Worm (Caenorhabditis elegans) whole organism, late embryonic: Measurements from ENCODE around the gene cdc-42.
A peak's percentile ranks its signal among the peaks of the same experiment; 100 is the strongest.

Experiments used
- C08G9.2 ChIP-seq: sonication (generic microtip); optimal IDR thresholded peaks from 2 replicates; lab custom pipeline; 2016; ENCODE audit warnings: mild to moderate bottlenecking, missing genetic modification characterization, moderate library complexity, missing compliant biosample characterization
- C38D4.7 ChIP-seq: fragments of 200-800 bp; sonication (Bioruptor generic); optimal IDR thresholded peaks from 2 replicates; lab custom pipeline; 2018; ENCODE audit warnings: mild to moderate bottlenecking, missing genetic modification characterization, moderate library complexity, missing compliant biosample characterization
- F13H6.1 ChIP-seq: sonication (generic microtip); optimal IDR thresholded peaks from 2 replicates; lab custom pipeline; 2016; ENCODE audit warnings: missing genetic modification characterization, missing compliant biosample characterization
- K02D7.2 ChIP-seq: sonication (generic microtip); optimal IDR thresholded peaks from 2 replicates; lab custom pipeline; 2017; ENCODE audit warnings: mild to moderate bottlenecking, missing genetic modification characterization, missing compliant biosample characterization
- K09A11.1 ChIP-seq: sonication (generic microtip); optimal IDR thresholded peaks from 2 replicates; lab custom pipeline; 2017; ENCODE audit warnings: antibody characterized with exemption, mild to moderate bottlenecking, missing genetic modification characterization, missing compliant biosample characterization; ENCODE audit not compliant: insufficient read depth
- T23F11.4 ChIP-seq: fragments of 200-800 bp; sonication (Bioruptor generic); optimal IDR thresholded peaks from 2 replicates; lab custom pipeline; 2018; ENCODE audit warnings: mild to moderate bottlenecking, missing genetic modification characterization, missing compliant biosample characterization
- ahr-1 ChIP-seq: sonication (generic microtip); optimal IDR thresholded peaks from 2 replicates; lab custom pipeline; 2016; ENCODE audit warnings: missing genetic modification characterization, missing compliant biosample characterization
- ceh-18 ChIP-seq: sonication (generic microtip); optimal IDR thresholded peaks from 2 replicates; lab custom pipeline; 2016; ENCODE audit warnings: missing genetic modification characterization, missing compliant biosample characterization
- ceh-19 ChIP-seq: fragments of 200-800 bp; sonication (Bioruptor generic); optimal IDR thresholded peaks from 2 replicates; lab custom pipeline; 2018; ENCODE audit warnings: mild to moderate bottlenecking, missing genetic modification characterization, missing compliant biosample characterization
- ceh-30 ChIP-seq: fragments of 150-350 bp; optimal IDR thresholded peaks from 2 replicates; lab custom pipeline; 2014; ENCODE audit warnings: missing biosample characterization, missing genetic modification characterization
- ceh-31 ChIP-seq: sonication (generic microtip); optimal IDR thresholded peaks from 2 replicates; lab custom pipeline; 2016; ENCODE audit warnings: missing genetic modification characterization, missing compliant biosample characterization
- ceh-48 ChIP-seq: sonication (generic microtip); optimal IDR thresholded peaks from 2 replicates; lab custom pipeline; 2016; ENCODE audit warnings: missing genetic modification characterization, inconsistent platforms, missing compliant biosample characterization
- ceh-6 ChIP-seq: fragments of 200-800 bp; sonication (Bioruptor generic); optimal IDR thresholded peaks from 2 replicates; lab custom pipeline; 2018; ENCODE audit warnings: mild to moderate bottlenecking, missing genetic modification characterization, missing compliant biosample characterization
- ceh-9 ChIP-seq: sonication (generic microtip); optimal IDR thresholded peaks from 2 replicates; lab custom pipeline; 2016; ENCODE audit warnings: mild to moderate bottlenecking, missing genetic modification characterization, inconsistent platforms, missing compliant biosample characterization
- che-1 ChIP-seq: sonication (generic microtip); optimal IDR thresholded peaks from 2 replicates; lab custom pipeline; 2016; ENCODE audit warnings: mild to moderate bottlenecking, missing genetic modification characterization, missing compliant biosample characterization
- dve-1 ChIP-seq: sonication (generic microtip); optimal IDR thresholded peaks from 2 replicates; lab custom pipeline; 2017; ENCODE audit warnings: antibody characterized with exemption, mild to moderate bottlenecking, missing genetic modification characterization, missing compliant biosample characterization
- fkh-10 ChIP-seq: fragments of 150-350 bp; optimal IDR thresholded peaks from 2 replicates; lab custom pipeline; 2014; ENCODE audit warnings: missing biosample characterization, missing genetic modification reagents, missing genetic modification characterization
- hlh-13 ChIP-seq: fragments of 200-800 bp; sonication (Bioruptor generic); optimal IDR thresholded peaks from 2 replicates; lab custom pipeline; 2018; ENCODE audit warnings: mild to moderate bottlenecking, missing genetic modification characterization, missing compliant biosample characterization
- hlh-15 ChIP-seq: sonication (generic microtip); optimal IDR thresholded peaks from 2 replicates; lab custom pipeline; 2016; ENCODE audit warnings: missing genetic modification characterization, missing compliant biosample characterization
- hlh-6 ChIP-seq: sonication (generic microtip); optimal IDR thresholded peaks from 2 replicates; lab custom pipeline; 2016; ENCODE audit warnings: missing genotype, missing genetic modification characterization, missing compliant biosample characterization
- lin-11 ChIP-seq: fragments of 200-800 bp; sonication (Bioruptor generic); optimal IDR thresholded peaks from 2 replicates; lab custom pipeline; 2018; ENCODE audit warnings: mild to moderate bottlenecking, missing genetic modification characterization, missing compliant biosample characterization
- nfya-1 ChIP-seq: sonication (generic microtip); optimal IDR thresholded peaks from 2 replicates; lab custom pipeline; 2017; ENCODE audit warnings: missing genetic modification characterization, mild to moderate bottlenecking, missing compliant biosample characterization, antibody characterized with exemption, moderate library complexity
- npax-4 ChIP-seq: sonication (generic microtip); optimal IDR thresholded peaks from 2 replicates; lab custom pipeline; 2016; ENCODE audit warnings: missing genetic modification characterization, missing compliant biosample characterization
- odd-2 ChIP-seq: sonication (generic microtip); optimal IDR thresholded peaks from 2 replicates; lab custom pipeline; 2017; ENCODE audit warnings: antibody characterized with exemption, mild to moderate bottlenecking, missing genetic modification characterization, missing compliant biosample characterization
- pag-3 ChIP-seq: sonication (generic microtip); optimal IDR thresholded peaks from 2 replicates; lab custom pipeline; 2016; ENCODE audit warnings: missing compliant biosample characterization, missing genetic modification characterization, borderline replicate concordance
- pax-1 ChIP-seq: fragments of 150-350 bp; optimal IDR thresholded peaks from 2 replicates; lab custom pipeline; 2014; ENCODE audit warnings: missing biosample characterization, missing genetic modification characterization
- pha-2 ChIP-seq: sonication (generic microtip); optimal IDR thresholded peaks from 2 replicates; lab custom pipeline; 2017; ENCODE audit warnings: mild to moderate bottlenecking, missing genetic modification characterization, missing compliant biosample characterization
- pha-4 ChIP-seq: fragments of 150-350 bp; optimal IDR thresholded peaks from 2 replicates; lab custom pipeline; 2018; ENCODE audit warnings: missing biosample characterization, missing genetic modification reagents, missing genetic modification characterization
- pqm-1 ChIP-seq: sonication (generic microtip); optimal IDR thresholded peaks from 2 replicates; lab custom pipeline; 2016; ENCODE audit warnings: missing genetic modification characterization, missing compliant biosample characterization
- ref-2 ChIP-seq: sonication (generic microtip); optimal IDR thresholded peaks from 2 replicates; lab custom pipeline; 2016; ENCODE audit warnings: missing genetic modification characterization, missing compliant biosample characterization
- sox-2 ChIP-seq: fragments of 200-800 bp; sonication (Bioruptor generic); IDR thresholded peaks from 2 replicates; pipeline ENCODE4 v1.3.6; 2022; ENCODE audit warnings: missing genetic modification reagents, missing genetic modification characterization, missing compliant biosample characterization
- sox-4 ChIP-seq: sonication (generic microtip); optimal IDR thresholded peaks from 2 replicates; lab custom pipeline; 2017; ENCODE audit warnings: mild to moderate bottlenecking, missing genetic modification characterization, inconsistent platforms, missing compliant biosample characterization
- syd-9 ChIP-seq: sonication (generic microtip); optimal IDR thresholded peaks from 2 replicates; lab custom pipeline; 2016; ENCODE audit warnings: mild to moderate bottlenecking, missing genetic modification characterization, moderate library complexity, missing compliant biosample characterization
- tbx-7 ChIP-seq: sonication (generic microtip); optimal IDR thresholded peaks from 2 replicates; lab custom pipeline; 2016; ENCODE audit warnings: missing genotype, missing genetic modification characterization, missing compliant biosample characterization
- ttx-3 ChIP-seq: sonication (generic microtip); optimal IDR thresholded peaks from 2 replicates; lab custom pipeline; 2016; ENCODE audit warnings: missing genetic modification reagents, missing genetic modification characterization, missing compliant biosample characterization
- unc-42 ChIP-seq: sonication (generic microtip); optimal IDR thresholded peaks from 2 replicates; lab custom pipeline; 2016; ENCODE audit warnings: missing genotype, missing genetic modification characterization, missing compliant biosample characterization
- unc-55 ChIP-seq: sonication (generic microtip); optimal IDR thresholded peaks from 2 replicates; lab custom pipeline; 2017; ENCODE audit warnings: missing biosample characterization, missing genetic modification reagents, missing genetic modification characterization
- unc-86 ChIP-seq: sonication (generic microtip); optimal IDR thresholded peaks from 2 replicates; lab custom pipeline; 2016; ENCODE audit warnings: missing genetic modification characterization, missing compliant biosample characterization
- zip-5 ChIP-seq: sonication (generic microtip); optimal IDR thresholded peaks from 2 replicates; lab custom pipeline; 2016; ENCODE audit warnings: missing genetic modification characterization, missing compliant biosample characterization

cdc-42 gene

ce11 chrII:7613241-7613782 is 2.9 kb upstream of the cdc-42 start, which contains the start of the genes oig-4 and R07G3.7:
Gene oig-4 (plus strand): TSS chrII:7613541.
Gene R07G3.7 (minus strand): TSS chrII:7613732.
- TF ChIP-seq ceh-48 = no peak
- no peak for TF ChIP-seq lin-11
- TF ChIP-seq ceh-30 (tag; lab: Kevin White, UChicago) = no peak
- no peak for TF ChIP-seq fkh-10 (GFP tag; lab: Kevin White, UChicago)
- TF ChIP-seq pag-3 = no peak
- TF ChIP-seq nfya-1 = no peak
- TF ChIP-seq ceh-6 (GFP tag; lab: Kevin White, UChicago) = no peak
- TF ChIP-seq ahr-1 = no peak
- no peak for TF ChIP-seq K09A11.1
- no peak for TF ChIP-seq dve-1 (tag; lab: Kevin White, UChicago)
- TF ChIP-seq unc-86 (tag; lab: Kevin White, UChicago) = no peak
- TF ChIP-seq hlh-15 (tag; lab: Kevin White, UChicago) = no peak
- no peak for TF ChIP-seq sox-4 (tag; lab: Kevin White, UChicago)
- no peak for TF ChIP-seq T23F11.4 (GFP tag; lab: Kevin White, UChicago)
- TF ChIP-seq pax-1 (tag; lab: Kevin White, UChicago) = no peak
- no peak for TF ChIP-seq odd-2 (tag; lab: Kevin White, UChicago)
- no peak for TF ChIP-seq zip-5
- no peak for TF ChIP-seq ceh-19 (GFP tag; lab: Kevin White, UChicago)
- TF ChIP-seq, all 69 proteins: peak for 0

DNA sequence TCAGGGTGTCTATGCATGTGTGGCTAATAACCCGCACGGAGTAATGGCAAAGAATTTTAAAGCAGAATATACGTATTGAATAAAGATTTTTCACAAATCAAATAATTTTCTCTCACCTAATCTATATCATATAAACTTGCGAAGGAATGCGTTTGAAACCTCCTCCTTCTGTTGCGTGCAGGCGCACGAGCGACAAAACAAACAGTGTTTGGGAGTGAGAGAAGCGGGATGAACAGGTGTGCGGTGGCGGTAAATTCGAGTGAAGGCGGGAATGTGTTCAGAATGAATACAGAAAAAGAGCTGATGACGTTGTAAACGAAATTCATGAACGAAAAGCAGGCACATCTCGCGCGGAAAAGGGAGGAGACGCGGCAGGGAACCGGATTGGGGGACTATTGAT is 1.9 kb upstream of the cdc-42 start:
- TF ChIP-seq K02D7.2 = no peak
- TF ChIP-seq ceh-18 (tag; lab: Kevin White, UChicago) = peak; percentile 2

DNA sequence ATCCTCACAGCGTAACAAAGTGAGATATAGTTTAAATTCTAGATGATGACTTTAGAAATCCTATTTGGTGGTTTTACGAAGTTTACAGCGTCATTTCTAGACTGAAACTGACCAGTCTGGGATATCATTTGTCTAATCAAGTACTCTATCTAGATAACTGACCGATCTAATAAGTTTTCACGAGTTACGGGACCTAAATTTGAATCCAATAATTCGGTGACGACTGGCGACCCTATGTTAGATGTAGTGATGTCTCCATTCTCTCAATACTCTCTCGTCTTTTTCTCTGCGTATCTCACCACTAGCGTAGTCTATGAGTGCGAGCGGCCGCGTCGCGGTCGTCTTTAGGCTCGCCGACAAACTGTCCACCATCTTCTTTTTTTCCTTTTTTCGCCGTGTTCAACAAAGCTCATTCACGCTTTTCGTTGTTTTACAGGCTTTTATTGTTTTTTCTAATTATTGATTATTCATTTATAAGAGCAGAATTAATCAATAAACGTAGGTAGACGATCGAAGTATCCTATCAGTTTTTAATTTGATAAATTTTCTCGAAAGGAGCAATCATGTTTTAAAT is 847 bp upstream of the cdc-42 start:
- TF ChIP-seq ceh-19 (GFP tag; lab: Kevin White, UChicago) (no peak), lin-11 (no peak), tbx-7 (tag; lab: Kevin White, UChicago) (no peak), ceh-31 (tag; lab: Kevin White, UChicago) (peak; percentile 6), pha-4 (no peak), nfya-1 (peak; percentile 5), unc-42 (peak; percentile 56), ceh-18 (tag; lab: Kevin White, UChicago) (no peak), npax-4 (tag; lab: Kevin White, UChicago) (no peak), sox-2 (GFP tag; lab: Robert Waterston, UW) (no peak), hlh-13 (GFP tag; lab: Kevin White, UChicago) (no peak), zip-5 (no peak), pha-2 (tag; lab: Kevin White, UChicago) (no peak), ttx-3 (tag; lab: Kevin White, UChicago) (no peak), unc-55 (GFP tag; lab: Kevin White, UChicago) (no peak), syd-9 (tag; lab: Kevin White, UChicago) (no peak), ref-2 (tag; lab: Kevin White, UChicago) (peak; percentile 30)
- TF ChIP-seq, all 69 proteins: peak for 4

- TF ChIP-seq pag-3 (no peak), dve-1 (tag; lab: Kevin White, UChicago) (no peak), unc-86 (tag; lab: Kevin White, UChicago) (no peak), ceh-9 (no peak), C08G9.2 (tag; lab: Kevin White, UChicago) (no peak), pqm-1 (tag; lab: Kevin White, UChicago) (no peak), C38D4.7 (no peak), syd-9 (tag; lab: Kevin White, UChicago) (no peak), T23F11.4 (GFP tag; lab: Kevin White, UChicago) (no peak), F13H6.1 (tag; lab: Kevin White, UChicago) (no peak), hlh-6 (tag; lab: Kevin White, UChicago) (no peak), pha-4 (no peak), che-1 (no peak), ceh-19 (GFP tag; lab: Kevin White, UChicago) (no peak), unc-42 (no peak)
Measured at ce11 chrII:7618212-7618611, 2.0 kb downstream of the cdc-42 start.
